Fruit fly (Drosophila melanogaster) whole organism, embryonic: ENCODE data around the gene CG10254.
A peak's percentile ranks its signal among the peaks of the same experiment; 100 is the strongest.

ENCODE experiments used
- Atf-2 ChIP-seq: fragments of 200-800 bp; sonication (Bioruptor generic); optimal IDR thresholded peaks from 2 replicates; lab custom pipeline; 2016; ENCODE audit warnings: missing biosample characterization, missing genetic modification characterization
- Bteb2 ChIP-seq: fragments of 200-800 bp; sonication (Bioruptor generic); optimal IDR thresholded peaks from 2 replicates; lab custom pipeline; 2016; ENCODE audit warnings: missing biosample characterization, missing genetic modification characterization
- CG1024 ChIP-seq: fragments of 200-800 bp; sonication (Bioruptor generic); IDR thresholded peaks from 2 replicates; pipeline ENCODE4 v1.3.6; 2022; ENCODE audit warnings: missing biosample characterization, missing genetic modification characterization
- CG10431 ChIP-seq: fragments of 200-800 bp; sonication (Bioruptor generic); optimal IDR thresholded peaks from 3 replicates; lab custom pipeline; 2018; ENCODE audit warnings: missing biosample characterization, mild to moderate bottlenecking, missing genetic modification characterization
- CG12744 ChIP-seq: fragments of 200-800 bp; sonication (Bioruptor generic); optimal IDR thresholded peaks from 2 replicates; lab custom pipeline; 2016; ENCODE audit warnings: missing biosample characterization, missing genetic modification characterization
- CG13894 ChIP-seq: fragments of 200-800 bp; sonication (Bioruptor generic); optimal IDR thresholded peaks from 3 replicates; lab custom pipeline; 2018; ENCODE audit warnings: missing biosample characterization, mild to moderate bottlenecking, missing genetic modification characterization, moderate library complexity
- CG14014 ChIP-seq: fragments of 200-800 bp; sonication (Bioruptor generic); IDR thresholded peaks from 2 replicates; pipeline ENCODE4 v1.3.6; 2022; ENCODE audit warnings: missing biosample characterization, missing genetic modification characterization
- CG14050 ChIP-seq: fragments of 200-800 bp; sonication (Bioruptor generic); IDR thresholded peaks from 3 replicates; pipeline ENCODE4 v1.3.6; 2022; ENCODE audit warnings: missing biosample characterization, missing genetic modification characterization
- CG14441 ChIP-seq: fragments of 200-800 bp; sonication (Bioruptor generic); IDR thresholded peaks from 2 replicates; pipeline ENCODE4 v1.3.6; 2022; ENCODE audit warnings: missing biosample characterization, missing genetic modification characterization
- CG15269 ChIP-seq: fragments of 200-800 bp; sonication (Bioruptor generic); optimal IDR thresholded peaks from 2 replicates; lab custom pipeline; 2018; ENCODE audit warnings: missing biosample characterization, mild to moderate bottlenecking, missing genetic modification characterization, moderate library complexity
- CG15514 ChIP-seq: fragments of 200-800 bp; sonication (Bioruptor generic); optimal IDR thresholded peaks from 3 replicates; lab custom pipeline; 2017; ENCODE audit warnings: missing biosample characterization, missing genetic modification characterization, mild to moderate bottlenecking, moderate library complexity, missing genetic modification reagents
- CG17568 ChIP-seq: fragments of 200-800 bp; sonication (Bioruptor generic); optimal IDR thresholded peaks from 2 replicates; lab custom pipeline; 2018; ENCODE audit warnings: missing biosample characterization, mild to moderate bottlenecking, missing genetic modification characterization, moderate library complexity
- CG2875 ChIP-seq: fragments of 200-800 bp; sonication (Bioruptor generic); optimal IDR thresholded peaks from 2 replicates; lab custom pipeline; 2017; ENCODE audit warnings: missing biosample characterization, mild to moderate bottlenecking, missing genetic modification characterization, missing genetic modification reagents
- CG30403 ChIP-seq: fragments of 200-800 bp; sonication (Bioruptor generic); optimal IDR thresholded peaks from 3 replicates; lab custom pipeline; 2016; ENCODE audit warnings: missing biosample characterization, missing genetic modification characterization
- CG31224 ChIP-seq: fragments of 200-800 bp; sonication (Bioruptor generic); IDR thresholded peaks from 2 replicates; pipeline ENCODE4 v1.3.6; 2022; ENCODE audit warnings: missing biosample characterization, missing genetic modification characterization
- CG3163 ChIP-seq: fragments of 200-800 bp; sonication (Bioruptor generic); optimal IDR thresholded peaks from 3 replicates; lab custom pipeline; 2016; ENCODE audit warnings: missing biosample characterization, missing genetic modification characterization
- CG3281 ChIP-seq: fragments of 200-800 bp; sonication (Bioruptor generic); optimal IDR thresholded peaks from 3 replicates; lab custom pipeline; 2017; ENCODE audit warnings: missing biosample characterization, mild to moderate bottlenecking, missing genetic modification characterization
- CG3995 ChIP-seq: fragments of 200-800 bp; sonication (Bioruptor generic); optimal IDR thresholded peaks from 3 replicates; lab custom pipeline; 2016; ENCODE audit warnings: missing biosample characterization, missing genetic modification characterization
- CG6254 ChIP-seq: fragments of 200-800 bp; sonication (Bioruptor generic); optimal IDR thresholded peaks from 3 replicates; lab custom pipeline; 2017; ENCODE audit warnings: mild to moderate bottlenecking, missing biosample characterization, missing genetic modification reagents, missing genetic modification characterization
- CG7839 ChIP-seq: fragments of 200-800 bp; sonication (Bioruptor generic); optimal IDR thresholded peaks from 3 replicates; lab custom pipeline; 2018; ENCODE audit warnings: missing biosample characterization, mild to moderate bottlenecking, missing genetic modification characterization, moderate library complexity
- CG8924 ChIP-seq: fragments of 200-800 bp; optimal IDR thresholded peaks from 3 replicates; lab custom pipeline; 2019; ENCODE audit warnings: missing biosample characterization, mild to moderate bottlenecking, missing genetic modification characterization, moderate library complexity
- D ChIP-seq, 2 experiments: fragments of 200-800 bp in 1 of 2; fragments of >200 bp in 1 of 2; sonication (Bioruptor generic) in 1 of 2; optimal IDR thresholded peaks; 2 replicates in 1 of 2; 3 replicates in 1 of 2; lab custom pipeline; 2017; ENCODE audit warnings: mild to moderate bottlenecking in 1 of 2, missing biosample characterization in 1 of 2, missing genetic modification characterization in 1 of 2, missing genetic modification reagents in 1 of 2
- Dad ChIP-seq: fragments of 200-800 bp; sonication (Bioruptor generic); optimal IDR thresholded peaks from 3 replicates; lab custom pipeline; 2016; ENCODE audit warnings: missing biosample characterization, missing genetic modification characterization
- Dip2 ChIP-seq: fragments of 200-800 bp; sonication (Bioruptor generic); IDR thresholded peaks from 2 replicates; pipeline ENCODE4 v1.3.6; 2022; ENCODE audit warnings: missing biosample characterization, missing genetic modification characterization
- Hr39 ChIP-seq: fragments of >200 bp; optimal IDR thresholded peaks from 2 replicates; lab custom pipeline; 2017
- Jarid2 ChIP-seq: fragments of 200-800 bp; sonication (Bioruptor generic); optimal IDR thresholded peaks from 3 replicates; lab custom pipeline; 2017; ENCODE audit warnings: mild to moderate bottlenecking, missing biosample characterization, missing genetic modification reagents, missing genetic modification characterization
- PHDP ChIP-seq: fragments of 200-800 bp; sonication (Bioruptor generic); optimal IDR thresholded peaks from 3 replicates; lab custom pipeline; 2018; ENCODE audit warnings: missing biosample characterization, mild to moderate bottlenecking, missing genetic modification characterization, moderate library complexity
- Ravus ChIP-seq: fragments of 200-800 bp; sonication (Bioruptor generic); IDR thresholded peaks from 2 replicates; pipeline ENCODE4 v1.3.6; 2022; ENCODE audit warnings: missing biosample characterization, missing genetic modification characterization
- Sin3A ChIP-seq: fragments of >200 bp; optimal IDR thresholded peaks from 2 replicates; lab custom pipeline; 2018
- al ChIP-seq: fragments of 200-800 bp; sonication (Bioruptor generic); IDR thresholded peaks from 2 replicates; pipeline ENCODE4 v1.3.6; 2022; ENCODE audit warnings: missing biosample characterization, missing genetic modification characterization
- ash1 ChIP-seq: fragments of 200-800 bp; sonication (Bioruptor generic); optimal IDR thresholded peaks from 2 replicates; lab custom pipeline; 2018; ENCODE audit warnings: missing biosample characterization, mild to moderate bottlenecking, missing genetic modification characterization
- br ChIP-seq: fragments of >200 bp; optimal IDR thresholded peaks from 2 replicates; lab custom pipeline; 2017
- danr ChIP-seq: fragments of 200-800 bp; sonication (Bioruptor generic); IDR thresholded peaks from 2 replicates; pipeline ENCODE4 v1.3.6; 2022; ENCODE audit warnings: missing biosample characterization, missing genetic modification characterization
- dm ChIP-seq: fragments of 200-800 bp; sonication (Bioruptor generic); optimal IDR thresholded peaks from 3 replicates; lab custom pipeline; 2016; ENCODE audit warnings: missing biosample characterization, missing genetic modification characterization
- ems ChIP-seq: fragments of 200-800 bp; sonication (Bioruptor generic); optimal IDR thresholded peaks from 3 replicates; lab custom pipeline; 2016; ENCODE audit warnings: missing biosample characterization, missing genetic modification characterization
- en ChIP-seq: fragments of 200-800 bp; sonication (Bioruptor generic); optimal IDR thresholded peaks from 2 replicates; lab custom pipeline; 2016; ENCODE audit warnings: missing biosample characterization, missing genetic modification characterization
- fu2 ChIP-seq: fragments of 200-800 bp; sonication (Bioruptor generic); optimal IDR thresholded peaks from 2 replicates; lab custom pipeline; 2016; ENCODE audit warnings: missing biosample characterization, missing genetic modification characterization
- gcm2 ChIP-seq: fragments of 200-800 bp; sonication (Bioruptor generic); optimal IDR thresholded peaks from 2 replicates; lab custom pipeline; 2016; ENCODE audit warnings: missing biosample characterization, missing genetic modification characterization
- hbn ChIP-seq: fragments of 200-800 bp; sonication (Bioruptor generic); IDR thresholded peaks from 2 replicates; pipeline ENCODE4 v1.3.6; 2022; ENCODE audit warnings: missing biosample characterization, missing genetic modification characterization; ENCODE audit not compliant: partially characterized antibody
- luna ChIP-seq: fragments of 200-800 bp; sonication (Bioruptor generic); optimal IDR thresholded peaks from 2 replicates; lab custom pipeline; 2016; ENCODE audit warnings: missing biosample characterization, missing genetic modification characterization
- odd ChIP-seq: fragments of 200-800 bp; sonication (Bioruptor generic); optimal IDR thresholded peaks from 2 replicates; lab custom pipeline; 2017; ENCODE audit warnings: missing biosample characterization, mild to moderate bottlenecking, missing genetic modification characterization
- onecut ChIP-seq: fragments of 200-800 bp; sonication (Bioruptor generic); IDR thresholded peaks from 2 replicates; pipeline ENCODE4 v1.3.6; 2022; ENCODE audit warnings: missing biosample characterization, missing genetic modification characterization
- pnt ChIP-seq: fragments of 200-800 bp; sonication (Bioruptor generic); optimal IDR thresholded peaks from 3 replicates; lab custom pipeline; 2016; ENCODE audit warnings: missing biosample characterization, missing genetic modification characterization
- pros ChIP-seq: fragments of 200-800 bp; sonication (Bioruptor generic); optimal IDR thresholded peaks from 3 replicates; lab custom pipeline; 2019; ENCODE audit warnings: missing biosample characterization, mild to moderate bottlenecking, missing genetic modification characterization, moderate library complexity
- ro ChIP-seq: fragments of 200-800 bp; sonication (Bioruptor generic); IDR thresholded peaks from 2 replicates; pipeline ENCODE4 v1.3.6; 2022; ENCODE audit warnings: missing biosample characterization, missing genetic modification characterization
- run ChIP-seq: fragments of 200-800 bp; sonication (Bioruptor generic); optimal IDR thresholded peaks from 3 replicates; lab custom pipeline; 2018; ENCODE audit warnings: missing biosample characterization, mild to moderate bottlenecking, missing genetic modification characterization
- sr ChIP-seq: fragments of 200-800 bp; sonication (Bioruptor generic); IDR thresholded peaks from 3 replicates; pipeline ENCODE4 v1.3.6; 2022; ENCODE audit warnings: missing biosample characterization, missing genetic modification characterization
- stc ChIP-seq: fragments of 200-800 bp; sonication (Bioruptor generic); IDR thresholded peaks from 2 replicates; pipeline ENCODE4 v1.3.6; 2022; ENCODE audit warnings: missing biosample characterization, missing genetic modification characterization
- usp ChIP-seq: fragments of >200 bp; optimal IDR thresholded peaks from 2 replicates; lab custom pipeline; 2017; ENCODE audit warnings: missing biosample characterization, missing genetic modification characterization
- vnd ChIP-seq: fragments of 200-800 bp; sonication (Bioruptor generic); IDR thresholded peaks from 3 replicates; pipeline ENCODE4 v1.3.6; 2022; ENCODE audit warnings: missing biosample characterization, missing genetic modification characterization; ENCODE audit not compliant: partially characterized antibody
- zfh1 ChIP-seq: fragments of 200-800 bp; sonication (Bioruptor generic); IDR thresholded peaks from 3 replicates; pipeline ENCODE4 v1.3.6; 2022; ENCODE audit warnings: missing biosample characterization, missing genetic modification characterization

The CG10254 gene

DNA sequence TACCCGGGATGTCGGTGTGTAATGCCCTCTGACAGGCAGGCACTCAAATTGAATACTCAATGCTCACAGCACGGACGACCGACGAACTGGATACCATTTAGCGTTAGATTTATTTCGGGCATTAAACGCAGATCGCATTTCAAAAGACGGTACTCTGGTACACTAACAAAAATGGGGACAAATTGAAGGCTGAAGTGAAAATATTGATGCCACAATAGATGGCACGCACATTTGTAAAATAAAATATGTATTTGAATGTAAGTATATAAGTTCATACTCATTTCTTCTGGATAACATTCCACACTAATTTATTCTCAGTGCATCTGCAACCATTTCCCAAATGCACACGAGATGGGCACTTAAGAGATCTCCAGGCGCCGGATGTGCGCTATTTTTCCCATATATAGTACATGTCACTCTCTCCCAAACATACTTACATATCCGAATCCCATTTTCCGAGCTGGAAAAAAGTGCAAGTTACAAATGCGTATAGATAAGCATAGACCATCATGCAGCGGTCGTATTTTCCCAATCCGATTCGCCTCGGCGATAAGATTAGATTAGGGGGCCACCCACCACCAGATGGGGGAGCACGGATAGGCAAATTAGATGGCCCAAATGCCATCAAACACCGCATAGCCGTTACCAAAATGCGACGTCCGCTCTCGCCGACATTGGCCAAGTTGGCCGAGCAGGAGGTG is 14.9 kb upstream of the CG10254 start, which contains the start of gene CG10301 (continued):
- TF ChIP-seq vnd (no peak), en (no peak), CG7839 (peak; percentile 60), CG3995 (no peak), fu2 (no peak), hbn (GFP tag; lab: Robert Waterston, UW) (no peak), br (lab: Kevin White, UChicago) (no peak), ro (GFP tag; lab: Robert Waterston, UW) (no peak), odd (GFP tag; lab: Kevin White, UChicago) (peak; percentile 25), PHDP (tag; lab: Kevin White, UChicago) (peak; percentile 37), zfh1 (GFP tag; lab: Robert Waterston, UW) (peak; percentile 88), CG15514 (no peak), CG12744 (no peak), CG14050 (GFP tag; lab: Robert Waterston, UW) (no peak), ems (GFP tag; lab: Kevin White, UChicago) (peak; percentile 24), gcm2 (GFP tag; lab: Kevin White, UChicago) (no peak), dm (GFP tag; lab: Kevin White, UChicago) (no peak), luna (GFP tag; lab: Kevin White, UChicago) (no peak), pros (GFP tag; lab: Kevin White, UChicago) (no peak), CG6254 (peak; percentile 67), CG3163 (GFP tag; lab: Kevin White, UChicago) (no peak), CG3281 (GFP tag; lab: Kevin White, UChicago) (no peak), CG2875 (GFP tag; lab: Kevin White, UChicago) (peak; percentile 44), Sin3A (lab: Kevin White, UChicago) (no peak), onecut (peak; percentile 50; the same call in 1 of the 2 replicates), Hr39 (lab: Kevin White, UChicago) (no peak), CG13894 (tag; lab: Kevin White, UChicago) (no peak), stc (no peak), CG8924 (tag; lab: Kevin White, UChicago) (peak; percentile 68), ash1 (GFP tag; lab: Kevin White, UChicago) (no peak), run (tag; lab: Kevin White, UChicago) (no peak), CG17568 (GFP tag; lab: Kevin White, UChicago) (no peak), al (no peak), Dip2 (GFP tag; lab: Robert Waterston, UW) (no peak), CG14014 (no peak), Bteb2 (no peak), Dad (GFP tag; lab: Kevin White, UChicago) (peak; percentile 27), CG10431 (GFP tag; lab: Kevin White, UChicago) (no peak), usp (no peak), CG30403 (GFP tag; lab: Kevin White, UChicago) (peak; percentile 54), Jarid2 (GFP tag; lab: Kevin White, UChicago) (no peak), D (optimal IDR thresholded peaks at IDR 0.05; lab: Kevin White, UChicago) (no peak), D (GFP tag; optimal IDR thresholded peaks at IDR 0.05; lab: Kevin White, UChicago) (peak; percentile 61), pnt (GFP tag; lab: Kevin White, UChicago) (peak; percentile 38), sr (no peak), danr (no peak), CG31224 (GFP tag; lab: Robert Waterston, UW) (no peak), CG15269 (peak; percentile 41), CG1024 (GFP tag; lab: Robert Waterston, UW) (peak; percentile 46; the same call in 1 of the 2 replicates), Ravus (GFP tag; lab: Robert Waterston, UW) (no peak; the same call in 1 of the 2 replicates), Atf-2 (peak; percentile 46), CG14441 (GFP tag; lab: Robert Waterston, UW) (peak; percentile 51)
